Worm (Caenorhabditis elegans): ENCODE measurements around the gene F20D1.22.

Gene F20D1.22

DNA sequence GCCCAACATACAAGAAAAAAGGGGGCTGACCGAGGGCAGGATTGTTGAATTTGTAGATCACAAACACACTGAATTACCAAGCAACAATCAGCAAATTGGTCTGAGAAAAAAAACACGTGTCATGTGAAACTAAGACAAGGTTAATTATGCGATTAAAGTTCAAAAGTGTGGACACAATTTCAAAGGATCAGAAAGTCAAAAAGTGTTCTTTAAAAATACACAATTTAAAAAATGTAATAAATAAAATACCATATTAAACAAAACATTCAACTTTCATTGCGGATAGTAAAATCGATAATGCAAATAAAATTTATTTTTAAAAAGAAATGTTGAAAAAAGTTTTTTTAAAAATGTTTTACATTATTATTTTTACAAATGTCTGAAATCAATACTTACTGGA is 32.5 kb downstream of the F20D1.22 start, which contains the start of gene cutl-3:
cutl-3 (minus strand) TSS at position 101 of the 400 bp plus-strand sequence.
- TF ChIP-seq unc-62 (GFP tag; optimal IDR thresholded peaks at IDR 0.05): no peak

DNA sequence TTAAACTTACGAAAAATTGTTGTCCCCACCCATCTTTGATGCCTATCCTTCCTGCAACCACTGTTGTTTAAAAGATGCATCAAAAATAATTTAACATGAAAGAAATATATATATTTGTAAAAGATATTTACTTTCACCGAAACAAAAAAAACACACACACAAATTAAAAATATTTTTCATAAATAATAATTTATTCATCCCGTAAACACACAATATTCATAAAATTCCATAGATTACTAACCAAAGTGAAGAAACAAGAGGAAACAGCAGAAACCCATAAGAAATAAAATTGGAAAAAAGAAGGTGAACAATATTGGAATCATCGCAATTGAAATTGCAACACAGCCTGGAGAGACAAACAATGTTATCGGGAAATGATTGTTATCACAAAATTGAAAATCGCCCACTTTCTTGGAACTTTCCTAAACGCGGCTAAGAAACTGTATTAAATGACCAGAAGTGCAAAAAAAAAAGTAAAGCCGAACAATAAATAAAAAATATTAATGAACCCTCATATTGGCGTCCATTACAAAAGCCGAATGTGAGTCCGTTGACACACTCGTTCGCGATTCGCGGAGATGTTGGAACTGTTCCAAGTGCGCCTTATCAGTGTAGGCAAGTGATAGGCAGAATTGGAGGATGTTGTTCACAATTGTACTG is 37.4 kb downstream of the F20D1.22 start, which contains the start of gene slc-25A18.1:
slc-25A18.1 (minus strand) TSS at position 51 of the 660 bp plus-strand sequence.
- TF ChIP-seq unc-62 (GFP tag; optimal IDR thresholded peaks at IDR 0.05): no peak

DNA sequence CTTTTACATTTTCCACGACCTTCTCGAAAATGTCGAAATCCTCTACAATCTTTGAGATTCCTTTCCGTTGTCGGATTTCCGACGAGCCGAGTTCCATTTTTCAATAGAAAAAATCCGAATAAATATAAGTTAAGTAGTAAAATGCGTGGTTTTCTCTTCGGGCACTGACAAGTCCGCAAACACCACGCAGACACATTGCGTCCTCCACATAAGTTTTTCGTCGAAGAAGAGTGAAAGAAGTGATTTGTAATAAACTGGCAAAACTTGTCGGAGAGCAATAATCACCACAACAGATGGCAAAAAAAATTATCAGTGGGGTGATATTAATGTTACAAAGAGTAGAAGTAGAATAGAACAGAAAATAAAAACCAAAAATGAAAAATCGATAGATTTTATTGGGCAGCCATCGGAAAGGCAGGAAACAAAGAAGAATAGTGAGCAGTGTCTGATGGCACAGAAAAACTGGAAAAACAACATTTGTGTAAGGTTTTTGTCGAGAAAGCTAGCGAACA is 40.3 kb downstream of the F20D1.22 start, which contains the start of gene ergi-2:
ergi-2 (minus strand) TSS at position 462 of the 512 bp plus-strand sequence.
- TF ChIP-seq unc-62 (GFP tag; optimal IDR thresholded peaks at IDR 0.05): no peak

DNA sequence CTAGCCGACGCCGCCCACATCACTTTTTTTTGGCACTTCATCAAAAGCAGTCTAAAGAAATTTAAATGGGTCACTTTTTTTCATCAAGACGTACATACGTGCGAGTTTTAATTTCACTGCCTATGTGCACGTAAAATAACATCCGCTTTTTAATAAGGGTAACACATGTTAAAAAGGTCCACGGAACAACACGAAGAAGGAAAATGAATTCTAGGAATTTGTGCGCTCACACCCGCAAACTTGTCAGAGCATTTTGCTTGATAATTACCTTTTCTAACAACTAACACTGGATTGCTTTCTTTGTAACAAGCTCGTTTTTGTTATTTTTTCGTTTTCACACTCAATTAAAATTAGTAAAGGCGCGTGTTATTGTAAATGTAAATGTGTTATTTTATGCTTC is 42.1 kb downstream of the F20D1.22 start:
- no peak for TF ChIP-seq unc-62 (GFP tag; optimal IDR thresholded peaks at IDR 0.05)

DNA sequence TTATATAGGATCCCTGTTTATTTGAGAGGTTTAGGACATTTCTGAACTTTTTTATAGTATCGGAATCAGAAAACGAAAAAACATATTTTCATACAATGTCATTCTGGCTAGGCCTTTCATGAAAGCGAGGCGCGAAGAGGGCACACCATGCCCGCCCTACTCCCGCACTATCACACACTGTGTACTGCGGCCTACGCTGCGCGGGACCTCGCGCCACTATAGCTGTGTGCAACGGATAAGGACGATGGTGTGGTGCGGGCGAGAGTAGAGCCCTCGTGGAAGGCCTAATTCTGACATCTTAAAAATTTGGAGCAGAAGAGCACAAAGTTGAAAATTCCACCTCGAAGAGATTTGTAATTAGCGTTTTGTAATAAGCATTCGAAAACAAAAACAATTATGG is 44.3 kb downstream of the F20D1.22 start:
- TF ChIP-seq unc-62 (GFP tag; optimal IDR thresholded peaks at IDR 0.05): no peak

DNA sequence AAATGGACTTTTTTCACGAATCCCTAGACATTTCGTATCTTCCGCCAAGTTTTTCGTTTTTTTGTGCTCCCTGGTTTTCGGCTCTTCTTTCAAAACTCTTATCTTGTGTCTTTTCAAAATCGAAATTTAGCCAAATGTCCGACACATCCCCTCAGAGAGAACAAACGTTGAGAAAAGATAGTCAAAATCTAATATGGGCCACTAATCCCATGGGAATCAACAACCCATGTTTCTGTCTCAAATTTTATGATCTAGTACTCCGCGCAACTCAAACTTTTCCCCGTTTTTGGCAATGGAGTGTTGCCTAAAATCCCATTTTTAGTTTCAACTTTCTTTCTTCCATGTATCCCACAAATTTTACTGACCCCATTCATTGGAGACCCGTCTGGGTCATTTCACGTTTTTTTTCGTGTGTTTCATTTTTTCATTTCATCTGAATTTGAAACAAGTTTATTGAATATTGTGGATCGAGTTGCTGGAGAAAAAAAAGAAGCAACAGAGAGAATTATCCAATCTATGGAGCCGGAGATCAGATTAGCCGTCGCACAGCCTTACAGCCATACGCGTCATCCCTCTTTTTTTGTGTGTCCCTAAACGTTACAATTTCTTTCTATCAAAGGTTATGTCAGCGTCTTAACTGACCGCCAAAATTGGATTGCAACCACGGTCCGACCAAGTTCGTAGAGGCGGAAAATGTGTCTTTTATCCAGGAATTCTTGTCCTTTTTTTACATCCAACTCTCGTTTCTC is 45.1 kb downstream of the F20D1.22 start:
- no peak for TF ChIP-seq unc-62 (GFP tag; optimal IDR thresholded peaks at IDR 0.05)

DNA sequence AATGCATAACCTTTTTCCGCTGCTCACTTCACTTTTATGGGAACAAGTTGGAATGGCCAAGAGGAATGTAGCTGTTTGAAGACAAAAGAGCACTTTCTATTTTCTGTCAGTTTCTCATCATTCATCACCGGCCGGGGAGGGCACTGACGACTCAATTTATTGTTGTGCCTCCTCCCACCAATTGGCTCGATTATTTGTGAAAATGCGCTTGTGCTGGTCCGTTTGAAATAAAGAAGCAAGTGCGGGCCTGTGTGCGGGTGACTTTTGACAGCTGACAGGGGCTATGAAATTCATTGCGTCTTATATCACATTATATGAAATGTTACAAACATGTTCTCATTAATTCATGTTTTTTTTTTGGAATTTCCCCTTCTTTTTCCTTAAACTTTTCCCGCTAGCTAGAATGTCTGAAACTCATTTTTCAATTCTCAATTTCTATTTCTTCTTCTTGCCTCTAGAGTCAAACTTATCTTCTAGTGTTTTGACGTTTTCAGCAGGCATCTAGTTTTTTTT is 47.4 kb downstream of the F20D1.22 start:
- no peak for TF ChIP-seq unc-62 (GFP tag; optimal IDR thresholded peaks at IDR 0.05)

DNA sequence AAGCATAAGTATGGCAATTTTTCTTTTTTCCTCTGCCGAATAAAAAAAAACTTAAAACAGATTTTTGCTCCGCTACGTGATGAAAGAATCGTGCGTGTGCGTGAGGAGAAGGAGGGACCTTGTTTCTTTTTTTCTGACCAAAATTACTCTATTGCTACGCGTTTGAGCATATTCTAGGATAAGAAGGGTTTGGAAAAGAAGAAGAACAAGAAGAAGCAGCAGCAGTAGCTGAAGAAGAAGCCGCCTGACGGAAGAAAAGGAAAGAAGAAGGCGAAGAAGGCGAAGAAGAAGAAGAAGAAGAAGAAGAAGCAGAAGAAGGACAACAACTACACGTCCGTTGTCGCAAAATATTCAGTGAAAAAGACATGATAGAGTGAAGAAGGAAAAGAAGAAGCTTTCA is 49.5 kb downstream of the F20D1.22 start:
- no peak for TF ChIP-seq unc-62 (GFP tag; optimal IDR thresholded peaks at IDR 0.05)

Measured in whole organism, dauer.